Worm (Caenorhabditis elegans): ENCODE measurements around the gene R13D11.4.

The R13D11.4 gene

ce11 chrV:774875-775359, 35.7 kb upstream of the R13D11.4 start, which contains the start of gene srbc-58:
Gene srbc-58, plus strand, starts transcription at chrV:774995.
- no peak for TF ChIP-seq ama-1 (optimal IDR thresholded peaks at IDR 0.05)
- 0 out of 2 replicates have a peak, but pooled peaks have one; percentile 44 for TF ChIP-seq sea-1 (GFP tag; conservative IDR thresholded peaks at IDR 0.05)

- TF ChIP-seq hnd-1 (tag; optimal IDR thresholded peaks at IDR 0.05) (no peak), hmbx-1 (tag; optimal IDR thresholded peaks at IDR 0.05) (no peak), F13C5.2 (tag; optimal IDR thresholded peaks at IDR 0.05) (no peak), hmg-4 (GFP tag; optimal IDR thresholded peaks at IDR 0.05) (no peak), aly-1 (tag; optimal IDR thresholded peaks at IDR 0.05) (no peak), tbx-37 (GFP tag; conservative IDR thresholded peaks at IDR 0.05) (no peak), scrt-1 (GFP tag; IDR thresholded peaks at IDR 0.05) (no peak), flt-1 (GFP tag; IDR thresholded peaks at IDR 0.05) (no peak), ama-1 (optimal IDR thresholded peaks at IDR 0.05) (no peak), pes-1 (GFP tag; IDR thresholded peaks at IDR 0.05) (no peak), ceh-13 (GFP tag; optimal IDR thresholded peaks at IDR 0.05) (no peak), sea-1 (GFP tag; conservative IDR thresholded peaks at IDR 0.05) (no peak)
Measured at ce11 chrV:777285-777684, 33.3 kb upstream of the R13D11.4 start, which contains the start of gene R09E12.9. Gene R09E12.9, plus strand, starts transcription at chrV:777600.

- TF ChIP-seq hmbx-1 (tag; optimal IDR thresholded peaks at IDR 0.05) (no peak), tbx-37 (GFP tag; conservative IDR thresholded peaks at IDR 0.05) (no peak), ceh-36 (tag; optimal IDR thresholded peaks at IDR 0.05) (no peak), hnd-1 (tag; optimal IDR thresholded peaks at IDR 0.05) (no peak), aly-1 (tag; optimal IDR thresholded peaks at IDR 0.05) (no peak)
Measured at ce11 chrV:778339-778738, 32.3 kb upstream of the R13D11.4 start, which contains the start of gene srbc-59. Gene srbc-59, plus strand, starts transcription at chrV:778639.

ce11 chrV:779999-780398, 30.6 kb upstream of the R13D11.4 start, which contains the start of gene srbc-60:
Gene srbc-60, plus strand, starts transcription at chrV:780299.
- no peak for TF ChIP-seq tra-4 (tag; optimal IDR thresholded peaks at IDR 0.05)
- TF ChIP-seq tbx-11 (GFP tag; IDR thresholded peaks at IDR 0.05) = no peak
- TF ChIP-seq aly-1 (tag; optimal IDR thresholded peaks at IDR 0.05) = no peak
- no peak for TF ChIP-seq pes-1 (GFP tag; IDR thresholded peaks at IDR 0.05)
- no peak for TF ChIP-seq F13C5.2 (tag; optimal IDR thresholded peaks at IDR 0.05)
- TF ChIP-seq flt-1 (GFP tag; IDR thresholded peaks at IDR 0.05) = no peak
- TF ChIP-seq hmg-4 (GFP tag; optimal IDR thresholded peaks at IDR 0.05) = no peak
- no peak for TF ChIP-seq B0310.2 (tag; optimal IDR thresholded peaks at IDR 0.05)
- no peak for TF ChIP-seq ceh-13 (GFP tag; optimal IDR thresholded peaks at IDR 0.05)
- TF ChIP-seq sea-1 (GFP tag; conservative IDR thresholded peaks at IDR 0.05) = no peak

- TF ChIP-seq ets-7 (tag; optimal IDR thresholded peaks at IDR 0.05) (no peak), hmbx-1 (tag; optimal IDR thresholded peaks at IDR 0.05) (no peak), aly-1 (tag; optimal IDR thresholded peaks at IDR 0.05) (no peak), hmg-4 (GFP tag; optimal IDR thresholded peaks at IDR 0.05) (no peak), tbx-37 (GFP tag; conservative IDR thresholded peaks at IDR 0.05) (no peak), pes-1 (GFP tag; IDR thresholded peaks at IDR 0.05) (no peak), ceh-13 (GFP tag; optimal IDR thresholded peaks at IDR 0.05) (no peak)
Measured at ce11 chrV:782432-782831, 28.2 kb upstream of the R13D11.4 start, which contains the start of gene srab-16. Gene srab-16, plus strand, starts transcription at chrV:782732.

ce11 chrV:794092-794491, 16.5 kb upstream of the R13D11.4 start:
- TF ChIP-seq hnd-1 (tag; optimal IDR thresholded peaks at IDR 0.05) = no peak
- no peak for TF ChIP-seq tbx-37 (GFP tag; conservative IDR thresholded peaks at IDR 0.05)
- TF ChIP-seq pes-1 (GFP tag; IDR thresholded peaks at IDR 0.05) = no peak
- TF ChIP-seq F13C5.2 (tag; optimal IDR thresholded peaks at IDR 0.05) = no peak
- TF ChIP-seq sea-1 (GFP tag; conservative IDR thresholded peaks at IDR 0.05) = no peak
- no peak for TF ChIP-seq hmbx-1 (tag; optimal IDR thresholded peaks at IDR 0.05)
- no peak for TF ChIP-seq ceh-13 (GFP tag; optimal IDR thresholded peaks at IDR 0.05)

- no peak for TF ChIP-seq ama-1 (optimal IDR thresholded peaks at IDR 0.05)
- no peak for TF ChIP-seq ets-7 (tag; optimal IDR thresholded peaks at IDR 0.05)
- no peak for TF ChIP-seq tbx-37 (GFP tag; conservative IDR thresholded peaks at IDR 0.05)
- TF ChIP-seq hmg-4 (GFP tag; optimal IDR thresholded peaks at IDR 0.05) = no peak
- no peak for TF ChIP-seq scrt-1 (GFP tag; IDR thresholded peaks at IDR 0.05)
- TF ChIP-seq flt-1 (GFP tag; IDR thresholded peaks at IDR 0.05) = no peak
- TF ChIP-seq F13C5.2 (tag; optimal IDR thresholded peaks at IDR 0.05) = no peak
- no peak for TF ChIP-seq aly-1 (tag; optimal IDR thresholded peaks at IDR 0.05)
- TF ChIP-seq tbx-11 (GFP tag; IDR thresholded peaks at IDR 0.05) = no peak
- TF ChIP-seq hnd-1 (tag; optimal IDR thresholded peaks at IDR 0.05) = no peak
- no peak for TF ChIP-seq ceh-13 (GFP tag; optimal IDR thresholded peaks at IDR 0.05)
- no peak for TF ChIP-seq tra-4 (tag; optimal IDR thresholded peaks at IDR 0.05)
- no peak for TF ChIP-seq B0310.2 (tag; optimal IDR thresholded peaks at IDR 0.05)
- TF ChIP-seq hmbx-1 (tag; optimal IDR thresholded peaks at IDR 0.05) = no peak
- TF ChIP-seq ceh-36 (tag; optimal IDR thresholded peaks at IDR 0.05) = no peak
- no peak for TF ChIP-seq sea-1 (GFP tag; conservative IDR thresholded peaks at IDR 0.05)
- no peak for TF ChIP-seq pes-1 (GFP tag; IDR thresholded peaks at IDR 0.05)
Measured at ce11 chrV:797241-797640, 13.4 kb upstream of the R13D11.4 start.

- TF ChIP-seq tbx-11 (GFP tag; IDR thresholded peaks at IDR 0.05) (no peak), scrt-1 (GFP tag; IDR thresholded peaks at IDR 0.05) (no peak), aly-1 (tag; optimal IDR thresholded peaks at IDR 0.05) (no peak), tbx-37 (GFP tag; conservative IDR thresholded peaks at IDR 0.05) (no peak), ets-7 (tag; optimal IDR thresholded peaks at IDR 0.05) (no peak), sea-1 (GFP tag; conservative IDR thresholded peaks at IDR 0.05) (no peak), ceh-13 (GFP tag; optimal IDR thresholded peaks at IDR 0.05) (no peak), tra-4 (tag; optimal IDR thresholded peaks at IDR 0.05) (no peak), hnd-1 (tag; optimal IDR thresholded peaks at IDR 0.05) (no peak), hmbx-1 (tag; optimal IDR thresholded peaks at IDR 0.05) (no peak), F13C5.2 (tag; optimal IDR thresholded peaks at IDR 0.05) (no peak), hmg-4 (GFP tag; optimal IDR thresholded peaks at IDR 0.05) (no peak), ama-1 (optimal IDR thresholded peaks at IDR 0.05) (no peak), pes-1 (GFP tag; IDR thresholded peaks at IDR 0.05) (no peak)
Measured at ce11 chrV:800271-800670, 10.3 kb upstream of the R13D11.4 start.
